Fruit fly (Drosophila melanogaster): ENCODE measurements around the gene CG11134.
A peak's percentile ranks its signal among the peaks of the same experiment; 100 is the strongest.

Gene CG11134

dm6 chrX:13778568-13778967 lies 40.8 kb downstream of the CG11134 start:
- no peak for TF ChIP-seq da (GFP tag; optimal IDR thresholded peaks at IDR 0.05)
- TF ChIP-seq CG9817 (tag; optimal IDR thresholded peaks at IDR 0.05) = no peak
- TF ChIP-seq CG8765 (GFP tag; IDR thresholded peaks at IDR 0.05) = no peak
- TF ChIP-seq Dip2 (GFP tag; IDR thresholded peaks at IDR 0.05) = no peak
- no peak for TF ChIP-seq jumu (GFP tag; optimal IDR thresholded peaks at IDR 0.05)
- TF ChIP-seq CG11560 (tag; IDR thresholded peaks at IDR 0.05) = no peak
- TF ChIP-seq Chrac-16 (GFP tag; optimal IDR thresholded peaks at IDR 0.05) = no peak
- TF ChIP-seq Eip74EF (GFP tag; optimal IDR thresholded peaks at IDR 0.05) = no peak
- TF ChIP-seq GATAe (GFP tag; conservative IDR thresholded peaks at IDR 0.05) = no peak
- no peak for TF ChIP-seq disco-r (GFP tag; optimal IDR thresholded peaks at IDR 0.05)
- no peak for TF ChIP-seq CG8089 (GFP tag; optimal IDR thresholded peaks at IDR 0.05)
- no peak for TF ChIP-seq NfI (GFP tag; optimal IDR thresholded peaks at IDR 0.05)

DNA sequence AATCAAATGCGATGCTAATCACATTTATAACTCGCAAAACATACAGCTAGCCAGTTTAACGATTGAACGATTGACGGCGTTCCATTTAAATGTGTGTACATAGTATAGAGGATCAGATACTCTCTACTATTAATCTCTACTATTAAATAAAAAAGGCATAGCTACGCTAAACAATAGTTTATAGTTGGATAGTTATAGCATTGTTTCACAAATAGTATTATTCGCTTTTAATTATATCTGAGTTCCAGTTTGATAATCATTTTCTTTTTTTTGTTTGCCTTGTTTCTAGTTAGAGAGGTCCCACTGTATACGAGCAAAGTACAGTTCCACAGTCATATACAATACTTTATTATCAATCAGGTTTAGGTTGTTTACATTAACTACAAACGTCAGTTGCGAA lies 42.0 kb downstream of the CG11134 start:
- peak; percentile 40 for TF ChIP-seq CG8281 (tag; optimal IDR thresholded peaks at IDR 0.05)
- TF ChIP-seq CG13624 (GFP tag; optimal IDR thresholded peaks at IDR 0.05) = no peak
- peak; percentile 7 for TF ChIP-seq D19B (GFP tag; optimal IDR thresholded peaks at IDR 0.05)
- peak; percentile 9; the same call in 1 of the 2 replicates for TF ChIP-seq seq (GFP tag; IDR thresholded peaks at IDR 0.05)
- peak; percentile 12; the same call in 1 of the 2 replicates for TF ChIP-seq Atf6 (GFP tag; IDR thresholded peaks at IDR 0.05)
- TF ChIP-seq CG11695 (GFP tag; IDR thresholded peaks at IDR 0.05) = 0 out of 3 replicates have a peak, but pooled peaks have one; percentile 21
- TF ChIP-seq CG34376 (GFP tag; optimal IDR thresholded peaks at IDR 0.05) = peak; percentile 16
- no peak for TF ChIP-seq ro (GFP tag; IDR thresholded peaks at IDR 0.05)
- TF ChIP-seq ssp (GFP tag; IDR thresholded peaks at IDR 0.05) = no peak
- peak; percentile 17 for TF ChIP-seq exex (tag; optimal IDR thresholded peaks at IDR 0.05)
- TF ChIP-seq CG17385 (GFP tag; optimal IDR thresholded peaks at IDR 0.05) = no peak
- TF ChIP-seq gem (tag; optimal IDR thresholded peaks at IDR 0.05) = peak; percentile 22
- peak; percentile 8 for TF ChIP-seq PHDP (tag; optimal IDR thresholded peaks at IDR 0.05)
- no peak for TF ChIP-seq Optix (GFP tag; IDR thresholded peaks at IDR 0.05)
- TF ChIP-seq grau (tag; optimal IDR thresholded peaks at IDR 0.05) = peak; percentile 82
- peak; percentile 50 for TF ChIP-seq CG2120 (GFP tag; optimal IDR thresholded peaks at IDR 0.05)
- peak; percentile 13; the same call in 1 of the 2 replicates for TF ChIP-seq CG32532 (GFP tag; IDR thresholded peaks at IDR 0.05)
- TF ChIP-seq Drgx (GFP tag; IDR thresholded peaks at IDR 0.05) = 0 out of 2 replicates have a peak, but pooled peaks have one; percentile 29
- peak; percentile 46 for TF ChIP-seq sens (GFP tag)
- TF ChIP-seq cwo (GFP tag; optimal IDR thresholded peaks at IDR 0.05) = peak; percentile 5
- peak; percentile 47 for TF ChIP-seq row (GFP tag; IDR thresholded peaks at IDR 0.05)
- peak; percentile 63 for TF ChIP-seq nom (GFP tag; optimal IDR thresholded peaks at IDR 0.05)
- peak; percentile 15; the same call in 1 of the 2 replicates for TF ChIP-seq slbo (GFP tag; IDR thresholded peaks at IDR 0.05)

dm6 chrX:13781739-13782502 lies 44.2 kb downstream of the CG11134 start, which contains the start of the genes CtsB and amrt:
Gene CtsB, minus strand, starts transcription at chrX:13782170.
Gene amrt, plus strand, starts transcription at chrX:13782459.
- TF ChIP-seq CG12744 (GFP tag; optimal IDR thresholded peaks at IDR 0.05) (peak; percentile 26), org-1 (GFP tag; optimal IDR thresholded peaks at IDR 0.05) (no peak), Optix (GFP tag; IDR thresholded peaks at IDR 0.05) (no peak), tx (GFP tag; optimal IDR thresholded peaks at IDR 0.05) (no peak), h (optimal IDR thresholded peaks at IDR 0.05) (no peak), unpg (GFP tag; optimal IDR thresholded peaks at IDR 0.05) (peak; percentile 35), Sox102F (GFP tag; optimal IDR thresholded peaks at IDR 0.05) (no peak), lbe (GFP tag; optimal IDR thresholded peaks at IDR 0.05) (peak; percentile 56), CG2712 (tag; optimal IDR thresholded peaks at IDR 0.05) (peak; percentile 55), CG16863 (GFP tag; optimal IDR thresholded peaks at IDR 0.05) (peak; percentile 17), peb (GFP tag; IDR thresholded peaks at IDR 0.05) (no peak), Eip74EF (GFP tag; optimal IDR thresholded peaks at IDR 0.05) (no peak), CG10959 (GFP tag; IDR thresholded peaks at IDR 0.05) (no peak), dan (GFP tag; IDR thresholded peaks at IDR 0.05) (no peak), kah (GFP tag; optimal IDR thresholded peaks at IDR 0.05) (no peak), trh (GFP tag; optimal IDR thresholded peaks at IDR 0.05) (no peak), CG13894 (tag; optimal IDR thresholded peaks at IDR 0.05) (no peak)

Measured in whole organism, embryonic.